Fruit fly (Drosophila melanogaster) whole organism, wandering third instar larva: Measurements from ENCODE around the gene red.
A peak's percentile ranks its signal among the peaks of the same experiment; 100 is the strongest.

Experiments
- Abd-B ChIP-seq: fragments of >200 bp; optimal IDR thresholded peaks from 2 replicates; lab custom pipeline; 2017; ENCODE audit warnings: missing biosample characterization, missing genetic modification characterization
- CG32264 ChIP-seq: fragments of 200-800 bp; sonication (Bioruptor generic); optimal IDR thresholded peaks from 2 replicates; lab custom pipeline; 2016; ENCODE audit warnings: missing biosample characterization, missing genetic modification characterization
- CG9705 ChIP-seq: fragments of 200-800 bp; sonication (Bioruptor generic); optimal IDR thresholded peaks from 2 replicates; lab custom pipeline; 2018; ENCODE audit warnings: missing biosample characterization, mild to moderate bottlenecking, missing genetic modification characterization
- CrebA ChIP-seq: fragments of 200-800 bp; sonication (Bioruptor generic); optimal IDR thresholded peaks from 2 replicates; lab custom pipeline; 2016; ENCODE audit warnings: missing biosample characterization, mild to moderate bottlenecking, missing genetic modification characterization, borderline replicate concordance
- Dfd ChIP-seq: fragments of >200 bp; optimal IDR thresholded peaks from 2 replicates; lab custom pipeline; 2017; ENCODE audit warnings: missing biosample characterization, missing genetic modification characterization
- Dif ChIP-seq: fragments of 200-275, 200-300 bp; sonication (Bioruptor generic); optimal IDR thresholded peaks from 2 replicates; lab custom pipeline; 2018; ENCODE audit warnings: missing biosample characterization, missing genetic modification characterization; ENCODE audit not compliant: partially characterized antibody
- GATAd ChIP-seq: sonication (Bioruptor generic); optimal IDR thresholded peaks from 2 replicates; lab custom pipeline; 2016; ENCODE audit warnings: missing biosample characterization, missing genetic modification characterization
- HLH106 ChIP-seq: fragments of 200-800 bp; optimal IDR thresholded peaks from 3 replicates; lab custom pipeline; 2019; ENCODE audit warnings: missing biosample characterization, mild to moderate bottlenecking, missing genetic modification characterization, moderate library complexity
- Hnf4 ChIP-seq: fragments of 200-800 bp; sonication (Bioruptor generic); optimal IDR thresholded peaks from 2 replicates; lab custom pipeline; 2016; ENCODE audit warnings: missing biosample characterization, mild to moderate bottlenecking, missing genetic modification characterization
- Hr83 ChIP-seq: fragments of 200-300 bp; sonication (Bioruptor generic); optimal IDR thresholded peaks from 2 replicates; lab custom pipeline; 2016; ENCODE audit warnings: missing biosample characterization, mild to moderate bottlenecking, missing genetic modification characterization, moderate library complexity; ENCODE audit not compliant: poor library complexity, severe bottlenecking
- Mio ChIP-seq: sonication (Bioruptor generic); optimal IDR thresholded peaks from 2 replicates; lab custom pipeline; 2016; ENCODE audit warnings: missing biosample characterization, missing genetic modification characterization
- N ChIP-seq: fragments of >200 bp; optimal IDR thresholded peaks from 2 replicates; lab custom pipeline; 2018; ENCODE audit warnings: missing biosample characterization, missing external identifiers, missing genetic modification characterization
- OdsH ChIP-seq: fragments of 200-800 bp; sonication (Bioruptor generic); optimal IDR thresholded peaks from 2 replicates; lab custom pipeline; 2016; ENCODE audit warnings: missing biosample characterization, mild to moderate bottlenecking, missing genetic modification characterization
- Rel ChIP-seq, 2 experiments: fragments of 200-800 bp; sonication (Bioruptor generic) in 1 of 2; optimal IDR thresholded peaks; 2 replicates in 1 of 2; 3 replicates in 1 of 2; lab custom pipeline; 2016 to 2019; ENCODE audit warnings: mild to moderate bottlenecking in 2 of 2, missing biosample characterization in 2 of 2, missing genetic modification characterization in 2 of 2, moderate library complexity in 1 of 2
- Sp1 ChIP-seq: fragments of 200-800 bp; sonication (Bioruptor generic); optimal IDR thresholded peaks from 3 replicates; lab custom pipeline; 2019; ENCODE audit warnings: missing biosample characterization, mild to moderate bottlenecking, missing genetic modification characterization, moderate library complexity
- Vsx2 ChIP-seq: fragments of 200-300, 225-300 bp; sonication (Bioruptor generic); optimal IDR thresholded peaks from 2 replicates; lab custom pipeline; 2018; ENCODE audit warnings: missing biosample characterization, missing genetic modification characterization; ENCODE audit not compliant: partially characterized antibody
- br ChIP-seq: fragments of 200-800 bp; sonication (Bioruptor generic); optimal IDR thresholded peaks from 2 replicates; lab custom pipeline; 2016; ENCODE audit warnings: missing biosample characterization, missing genetic modification characterization
- brk ChIP-seq: fragments of 200-800 bp; sonication (Bioruptor generic); optimal IDR thresholded peaks from 2 replicates; lab custom pipeline; 2016; ENCODE audit warnings: missing biosample characterization, mild to moderate bottlenecking, missing genetic modification characterization
- dl ChIP-seq, 2 experiments: fragments of 175-275, 200-275 bp in 1 of 2; fragments of 200-275 bp in 1 of 2; sonication (Bioruptor generic); optimal IDR thresholded peaks; lab custom pipeline; 2018; ENCODE audit warnings: mild to moderate bottlenecking in 2 of 2, missing biosample characterization in 2 of 2, missing genetic modification characterization in 2 of 2, moderate library complexity in 2 of 2; ENCODE audit not compliant: partially characterized antibody in 2 of 2, insufficient read depth in 1 of 2
- dmrt93B ChIP-seq: fragments of 200-800 bp; sonication (Bioruptor generic); optimal IDR thresholded peaks from 2 replicates; lab custom pipeline; 2018; ENCODE audit warnings: missing biosample characterization, mild to moderate bottlenecking, missing genetic modification characterization
- dsf ChIP-seq: sonication (Bioruptor generic); optimal IDR thresholded peaks from 2 replicates; lab custom pipeline; 2016; ENCODE audit warnings: missing biosample characterization, missing genetic modification characterization, borderline replicate concordance
- ey ChIP-seq: fragments of 200-800 bp; sonication (Bioruptor generic); optimal IDR thresholded peaks from 2 replicates; lab custom pipeline; 2016; ENCODE audit warnings: missing biosample characterization, missing genetic modification characterization
- foxo ChIP-seq, 2 experiments: fragments of 200-800 bp; sonication (Bioruptor generic); optimal IDR thresholded peaks; 2 replicates in 1 of 2; 3 replicates in 1 of 2; lab custom pipeline; 2016 to 2017; ENCODE audit warnings: missing biosample characterization in 2 of 2, missing genetic modification characterization in 2 of 2
- fru ChIP-seq: fragments of 200-800 bp; sonication (Bioruptor generic); optimal IDR thresholded peaks from 3 replicates; lab custom pipeline; 2016; ENCODE audit warnings: missing biosample characterization, mild to moderate bottlenecking, missing genetic modification characterization
- h ChIP-seq: fragments of 200-800 bp; sonication (Bioruptor generic); optimal IDR thresholded peaks from 3 replicates; lab custom pipeline; 2016; ENCODE audit warnings: missing biosample characterization, mild to moderate bottlenecking, missing genetic modification characterization
- jim ChIP-seq: fragments of 175-275, 200-325 bp; sonication (Bioruptor generic); optimal IDR thresholded peaks from 2 replicates; lab custom pipeline; 2016; ENCODE audit warnings: missing biosample characterization, mild to moderate bottlenecking, missing genetic modification characterization
- lola ChIP-seq: fragments of >200 bp; optimal IDR thresholded peaks from 2 replicates; lab custom pipeline; 2017; ENCODE audit warnings: missing biosample characterization, missing genetic modification characterization
- pan ChIP-seq: fragments of >200 bp; optimal IDR thresholded peaks from 2 replicates; lab custom pipeline; 2017
- psq ChIP-seq: fragments of 200-800 bp; sonication (Bioruptor generic); optimal IDR thresholded peaks from 3 replicates; lab custom pipeline; 2017; ENCODE audit warnings: missing biosample characterization, mild to moderate bottlenecking, missing genetic modification characterization, moderate library complexity
- rgr ChIP-seq: fragments of 200-800 bp; sonication (Bioruptor generic); optimal IDR thresholded peaks from 3 replicates; lab custom pipeline; 2016; ENCODE audit warnings: missing biosample characterization, mild to moderate bottlenecking, missing genetic modification characterization
- sage ChIP-seq: fragments of 200-800 bp; sonication (Bioruptor generic); optimal IDR thresholded peaks from 2 replicates; lab custom pipeline; 2016; ENCODE audit warnings: missing biosample characterization, mild to moderate bottlenecking, missing genetic modification characterization
- sv ChIP-seq: fragments of 200-800 bp; sonication (Bioruptor generic); optimal IDR thresholded peaks from 3 replicates; lab custom pipeline; 2016; ENCODE audit warnings: missing biosample characterization, missing genetic modification characterization
- tai ChIP-seq: sonication (Bioruptor generic); optimal IDR thresholded peaks from 2 replicates; lab custom pipeline; 2016; ENCODE audit warnings: missing biosample characterization, missing genetic modification characterization
- usp ChIP-seq: fragments of >200 bp; optimal IDR thresholded peaks from 2 replicates; lab custom pipeline; 2017; ENCODE audit warnings: missing biosample characterization, missing genetic modification characterization
- woc ChIP-seq: sonication (Bioruptor generic); optimal IDR thresholded peaks from 2 replicates; lab custom pipeline; 2016; ENCODE audit warnings: missing biosample characterization, mild to moderate bottlenecking, missing genetic modification characterization

Gene red

DNA sequence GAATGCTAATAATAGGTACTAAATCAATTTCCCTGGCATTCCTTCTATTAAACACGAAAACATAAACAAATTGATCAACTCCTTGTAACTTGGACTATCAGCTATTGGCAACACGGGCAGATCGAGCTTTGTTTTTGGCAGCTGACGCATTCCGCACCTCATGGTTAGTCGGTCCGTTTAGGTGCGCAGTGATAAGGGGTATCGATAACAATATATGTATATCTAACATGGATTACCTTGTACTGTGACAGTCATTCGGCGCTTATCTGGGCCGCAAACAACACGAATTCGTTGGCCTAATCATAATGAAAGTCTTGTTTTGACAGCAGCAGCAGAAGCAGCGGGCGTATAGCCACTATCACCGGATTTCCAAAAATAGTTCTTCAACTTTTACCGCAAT lies 891 bp upstream of the red start:
- no peak for TF ChIP-seq dmrt93B (GFP tag; lab: Kevin White, UChicago)
- no peak for TF ChIP-seq usp (GFP tag; lab: Kevin White, UChicago)
- TF ChIP-seq brk (GFP tag; lab: Kevin White, UChicago) = no peak
- no peak for TF ChIP-seq Dif (GFP tag; lab: Kevin White, UChicago)
- TF ChIP-seq pan (lab: Kevin White, UChicago) = no peak
- no peak for TF ChIP-seq sage (GFP tag; lab: Kevin White, UChicago)
- TF ChIP-seq jim = no peak
- no peak for TF ChIP-seq h (GFP tag; lab: Kevin White, UChicago)
- TF ChIP-seq Hnf4 (GFP tag; lab: Kevin White, UChicago) = no peak
- TF ChIP-seq Vsx2 = no peak
- TF ChIP-seq sv = no peak
- no peak for TF ChIP-seq tai (GFP tag; lab: Kevin White, UChicago)
- no peak for TF ChIP-seq dsf (GFP tag; lab: Kevin White, UChicago)

DNA sequence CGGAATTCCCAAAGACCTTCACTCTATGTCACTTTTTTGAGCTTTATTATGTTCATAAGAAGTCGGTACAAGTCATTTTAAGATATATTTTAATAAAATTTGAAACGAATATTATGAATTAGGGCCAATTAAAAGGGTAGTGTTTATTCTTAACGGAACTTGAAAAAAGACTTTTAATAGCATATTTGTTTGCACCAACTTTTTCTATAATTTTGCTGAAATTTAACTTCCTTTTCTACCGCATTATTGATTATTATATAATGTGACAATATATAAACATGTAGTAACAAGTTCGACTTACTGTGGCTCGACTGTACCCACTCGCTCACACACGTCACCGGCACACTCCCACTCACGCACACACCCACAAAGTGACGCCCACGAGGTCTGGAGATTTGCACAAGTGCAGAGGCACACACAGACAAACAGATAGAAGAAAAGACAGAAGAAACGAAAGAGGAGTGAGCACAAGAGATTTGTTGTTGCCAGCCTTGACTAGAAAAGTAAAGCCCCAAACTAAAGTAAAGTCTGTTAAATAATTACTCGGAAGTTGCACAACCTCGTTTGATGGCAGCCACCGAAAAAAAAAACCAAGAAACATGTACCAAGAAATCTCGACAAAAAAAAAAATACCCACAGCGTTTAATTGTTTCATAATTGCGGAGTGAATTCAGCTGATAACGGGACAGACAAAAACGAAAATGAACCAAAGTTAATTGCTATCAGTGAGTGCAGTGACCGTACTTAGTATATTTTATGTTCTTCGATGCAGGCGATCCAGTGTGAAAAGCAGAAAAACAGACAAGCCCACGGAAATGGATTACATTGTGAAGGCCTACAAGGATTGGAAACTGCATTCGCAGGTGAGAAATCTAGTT lies 1.3 kb downstream of the red start:
- TF ChIP-seq dl (GFP tag; optimal IDR thresholded peaks at IDR 0.05; lab: Kevin White, UChicago; ENCODE audit: insufficient read depth in 1 of 2, partially characterized antibody in 2 of 2) (no peak), GATAd (GFP tag; lab: Kevin White, UChicago) (no peak), Dif (GFP tag; lab: Kevin White, UChicago) (no peak), dsf (GFP tag; lab: Kevin White, UChicago) (no peak), jim (no peak), ey (GFP tag; lab: Kevin White, UChicago) (peak; percentile 27), OdsH (peak; percentile 57), Sp1 (GFP tag; lab: Kevin White, UChicago) (peak; percentile 30), CG32264 (no peak), sage (GFP tag; lab: Kevin White, UChicago) (no peak), h (GFP tag; lab: Kevin White, UChicago) (peak; percentile 69), CG9705 (no peak), Hr83 (GFP tag; lab: Kevin White, UChicago) (peak; percentile 11), N (no peak), woc (peak; percentile 38), Dfd (no peak), psq (GFP tag; lab: Kevin White, UChicago) (peak; percentile 36), fru (peak; percentile 54), dmrt93B (GFP tag; lab: Kevin White, UChicago) (peak; percentile 29), lola (GFP tag; lab: Kevin White, UChicago) (no peak), tai (GFP tag; lab: Kevin White, UChicago) (no peak), usp (GFP tag; lab: Kevin White, UChicago) (no peak), foxo (GFP tag; optimal IDR thresholded peaks at IDR 0.05; lab: Kevin White, UChicago) (peak in 1 of 2 experiments; percentile 57), CrebA (GFP tag; lab: Kevin White, UChicago) (no peak), Rel (GFP tag; optimal IDR thresholded peaks at IDR 0.05; lab: Kevin White, UChicago) (no peak), Rel (tag; optimal IDR thresholded peaks at IDR 0.05; lab: Kevin White, UChicago) (peak; percentile 84), Mio (no peak), Abd-B (no peak), Hnf4 (GFP tag; lab: Kevin White, UChicago) (no peak), HLH106 (tag; lab: Kevin White, UChicago) (peak; percentile 46), rgr (GFP tag; lab: Kevin White, UChicago) (peak; percentile 22), pan (lab: Kevin White, UChicago) (no peak), br (GFP tag; lab: Kevin White, UChicago) (peak; percentile 21), brk (GFP tag; lab: Kevin White, UChicago) (no peak)
